Fruit fly (Drosophila melanogaster): ENCODE results near the gene P5CS.

The P5CS gene

DNA sequence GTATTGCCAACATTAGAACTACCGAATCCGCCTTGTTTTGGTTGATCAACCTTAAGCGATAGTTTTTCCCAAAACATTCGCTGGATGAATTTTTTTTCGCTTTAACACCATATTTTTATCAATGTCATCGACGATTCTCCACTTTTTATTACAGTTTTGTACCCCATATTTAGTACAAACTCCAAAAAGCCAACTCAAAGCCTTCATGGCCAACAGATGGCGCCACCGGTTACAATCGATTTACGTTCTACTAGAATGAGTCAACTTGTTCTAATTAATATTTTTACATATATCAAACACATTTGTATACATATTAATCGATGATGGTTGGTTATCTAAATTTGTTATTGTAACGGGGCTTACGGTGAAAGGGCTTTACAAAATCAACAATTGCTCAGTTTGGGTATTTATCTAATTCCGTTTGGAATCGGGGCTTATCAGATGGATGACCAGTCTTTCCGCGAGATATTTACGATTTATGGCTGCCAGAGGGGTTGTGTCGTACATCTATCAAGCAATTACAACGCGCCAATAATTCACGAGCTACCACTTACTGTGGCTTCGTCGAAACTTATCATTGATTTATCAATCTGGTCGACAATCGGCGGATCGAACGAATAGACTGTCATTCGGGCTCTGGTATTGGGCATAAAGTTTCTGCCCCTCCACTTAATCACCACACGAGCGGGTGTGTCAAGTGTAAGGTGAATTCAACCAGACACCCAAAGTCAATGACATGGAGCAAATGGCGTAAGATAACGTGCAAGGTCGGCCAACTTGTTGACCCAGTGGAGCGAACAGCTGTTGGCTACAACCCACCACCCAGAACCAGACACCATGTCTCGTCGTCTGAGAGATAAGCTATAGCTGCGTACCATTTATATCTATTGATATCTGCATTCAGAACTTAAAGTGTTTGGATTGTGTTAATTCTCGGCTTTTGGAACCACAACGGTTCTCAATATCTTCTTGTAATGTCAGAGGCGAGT is 18.5 kb upstream of the P5CS start (continued):
- TF ChIP-seq phol (tag; optimal IDR thresholded peaks at IDR 0.05) (no peak), sqz (GFP tag; optimal IDR thresholded peaks at IDR 0.05) (no peak), CG3995 (GFP tag; optimal IDR thresholded peaks at IDR 0.05) (no peak), CG11723 (GFP tag; optimal IDR thresholded peaks at IDR 0.05) (no peak), BEAF-32 (GFP tag; optimal IDR thresholded peaks at IDR 0.05) (peak; percentile 30), chinmo (GFP tag; IDR thresholded peaks at IDR 0.05; ENCODE audit: partially characterized antibody) (no peak), CG13287 (GFP tag; IDR thresholded peaks at IDR 0.05; ENCODE audit: partially characterized antibody) (peak; percentile 33; the same call in 1 of the 2 replicates), ftz-f1 (GFP tag; optimal IDR thresholded peaks at IDR 0.05) (peak; percentile 20), bab2 (GFP tag; optimal IDR thresholded peaks at IDR 0.05) (no peak), tio (GFP tag; optimal IDR thresholded peaks at IDR 0.05) (no peak), Usf (GFP tag; optimal IDR thresholded peaks at IDR 0.05) (no peak), CG3847 (GFP tag; IDR thresholded peaks at IDR 0.05) (no peak), sens (GFP tag) (peak; percentile 37), CG4404 (GFP tag; IDR thresholded peaks at IDR 0.05) (no peak), stwl (tag; optimal IDR thresholded peaks at IDR 0.05) (peak; percentile 49), Dip2 (GFP tag; IDR thresholded peaks at IDR 0.05) (peak; percentile 82), CG13296 (GFP tag; optimal IDR thresholded peaks at IDR 0.05) (peak; percentile 15), CG32767 (GFP tag; IDR thresholded peaks at IDR 0.05) (no peak), Dbx (GFP tag; IDR thresholded peaks at IDR 0.05) (no peak), Ets65A (GFP tag) (no peak), Sry-δ (GFP tag; optimal IDR thresholded peaks at IDR 0.05) (no peak), ab (GFP tag; optimal IDR thresholded peaks at IDR 0.05) (no peak), tap (tag; optimal IDR thresholded peaks at IDR 0.05) (no peak), grn (GFP tag; optimal IDR thresholded peaks at IDR 0.05) (peak; percentile 82), CG11504 (tag; optimal IDR thresholded peaks at IDR 0.05) (no peak), MTF-1 (GFP tag; optimal IDR thresholded peaks at IDR 0.05; ENCODE audit: borderline replicate concordance) (no peak), hb (GFP tag; IDR thresholded peaks at IDR 0.05; ENCODE audit: partially characterized antibody) (no peak), kah (GFP tag; optimal IDR thresholded peaks at IDR 0.05) (no peak), zen (tag; optimal IDR thresholded peaks at IDR 0.05) (no peak), CG34376 (GFP tag; optimal IDR thresholded peaks at IDR 0.05) (peak; percentile 65), Fer1 (GFP tag; optimal IDR thresholded peaks at IDR 0.05) (no peak), Gsc (GFP tag; IDR thresholded peaks at IDR 0.05) (no peak), CG13894 (tag; optimal IDR thresholded peaks at IDR 0.05) (peak; percentile 73), ci (GFP tag; IDR thresholded peaks at IDR 0.05) (no peak), CG10267 (tag; optimal IDR thresholded peaks at IDR 0.05) (no peak), Trl (optimal IDR thresholded peaks at IDR 0.05) (no peak), Trl (GFP tag; optimal IDR thresholded peaks at IDR 0.05) (no peak), lov (optimal IDR thresholded peaks at IDR 0.05) (no peak), lov (GFP tag; IDR thresholded peaks at IDR 0.05) (0 out of 3 replicates have a peak, but pooled peaks have one; percentile 30), en (GFP tag; optimal IDR thresholded peaks at IDR 0.05) (no peak), CG11085 (GFP tag; IDR thresholded peaks at IDR 0.05) (no peak), unc-4 (GFP tag; IDR thresholded peaks at IDR 0.05; ENCODE audit: partially characterized antibody) (peak; percentile 40; the same call in 1 of the 2 replicates), CG1529 (GFP tag; optimal IDR thresholded peaks at IDR 0.05) (no peak), hkb (optimal IDR thresholded peaks at IDR 0.05) (no peak), hkb (GFP tag; IDR thresholded peaks at IDR 0.05) (no peak), CG14014 (GFP tag; IDR thresholded peaks at IDR 0.05) (0 out of 2 replicates have a peak, but pooled peaks have one; percentile 7), tna (GFP tag; IDR thresholded peaks at IDR 0.05; ENCODE audit: partially characterized antibody) (no peak), Opbp (GFP tag; IDR thresholded peaks at IDR 0.05; ENCODE audit: partially characterized antibody) (no peak), zfh1 (GFP tag; IDR thresholded peaks at IDR 0.05) (no peak), CrebB (tag; optimal IDR thresholded peaks at IDR 0.05) (no peak)

All from whole organism, embryonic.